Fruit fly (Drosophila melanogaster): ENCODE measurements around the gene CG18302.

The CG18302 gene

dm6 chr2L:10516470-10517048, 17.6 kb upstream of the CG18302 start (continued):
- no peak for TF ChIP-seq Jra (GFP tag; optimal IDR thresholded peaks at IDR 0.05)
- TF ChIP-seq foxo (GFP tag; optimal IDR thresholded peaks at IDR 0.05): peak in 1 of 2 experiments; percentile 59
- TF ChIP-seq GATAd (GFP tag; optimal IDR thresholded peaks at IDR 0.05): no peak
- no peak for TF ChIP-seq Rel (GFP tag; optimal IDR thresholded peaks at IDR 0.05)
- peak; percentile 82 for TF ChIP-seq Rel (tag; optimal IDR thresholded peaks at IDR 0.05)

- no peak for TF ChIP-seq brk (GFP tag; optimal IDR thresholded peaks at IDR 0.05)
- TF ChIP-seq CG9705 (GFP tag; optimal IDR thresholded peaks at IDR 0.05): no peak
- TF ChIP-seq fru (GFP tag; optimal IDR thresholded peaks at IDR 0.05): peak; percentile 20
- no peak for TF ChIP-seq Dfd (GFP tag; optimal IDR thresholded peaks at IDR 0.05)
- no peak for TF ChIP-seq N (GFP tag; optimal IDR thresholded peaks at IDR 0.05)
- TF ChIP-seq Mio (GFP tag; optimal IDR thresholded peaks at IDR 0.05): no peak
- no peak for TF ChIP-seq sage (GFP tag; optimal IDR thresholded peaks at IDR 0.05)
- TF ChIP-seq Hr83 (GFP tag; optimal IDR thresholded peaks at IDR 0.05; ENCODE audit: poor library complexity, severe bottlenecking): peak; percentile 46
- TF ChIP-seq woc (GFP tag; optimal IDR thresholded peaks at IDR 0.05): peak; percentile 25
Observed at dm6 chr2L:10517085-10517484, 17.0 kb upstream of the CG18302 start, which contains the start of the genes Fatp1 and Lrr47. Fatp1 (minus strand) TSS chr2L:10517218. Lrr47 (plus strand) TSS chr2L:10517335.

dm6 chr2L:10519225-10519624, 14.9 kb upstream of the CG18302 start:
- no peak for TF ChIP-seq Abd-B (GFP tag; optimal IDR thresholded peaks at IDR 0.05)
- peak; percentile 80 for TF ChIP-seq br (GFP tag; optimal IDR thresholded peaks at IDR 0.05)
- TF ChIP-seq Hr83 (GFP tag; optimal IDR thresholded peaks at IDR 0.05; ENCODE audit: poor library complexity, severe bottlenecking): no peak
- no peak for TF ChIP-seq Myc (optimal IDR thresholded peaks at IDR 0.05)
- TF ChIP-seq usp (GFP tag; optimal IDR thresholded peaks at IDR 0.05): no peak
- TF ChIP-seq ey (GFP tag; optimal IDR thresholded peaks at IDR 0.05): peak; percentile 84
- TF ChIP-seq Sp1 (GFP tag; optimal IDR thresholded peaks at IDR 0.05): peak; percentile 78
- TF ChIP-seq dmrt93B (GFP tag; optimal IDR thresholded peaks at IDR 0.05): peak; percentile 53
- TF ChIP-seq OdsH (GFP tag; optimal IDR thresholded peaks at IDR 0.05): peak; percentile 78
- peak; percentile 84 for TF ChIP-seq HLH106 (tag; optimal IDR thresholded peaks at IDR 0.05)
- no peak for TF ChIP-seq Vsx2 (GFP tag; optimal IDR thresholded peaks at IDR 0.05; ENCODE audit: partially characterized antibody)
- TF ChIP-seq Dif (GFP tag; optimal IDR thresholded peaks at IDR 0.05; ENCODE audit: partially characterized antibody): no peak
- peak; percentile 81 for TF ChIP-seq rgr (GFP tag; optimal IDR thresholded peaks at IDR 0.05)
- TF ChIP-seq dsf (GFP tag; optimal IDR thresholded peaks at IDR 0.05; ENCODE audit: borderline replicate concordance): peak; percentile 11
- TF ChIP-seq woc (GFP tag; optimal IDR thresholded peaks at IDR 0.05): peak; percentile 44
- TF ChIP-seq fru (GFP tag; optimal IDR thresholded peaks at IDR 0.05): peak; percentile 84
- TF ChIP-seq CrebA (GFP tag; optimal IDR thresholded peaks at IDR 0.05; ENCODE audit: borderline replicate concordance): no peak
- TF ChIP-seq brk (GFP tag; optimal IDR thresholded peaks at IDR 0.05): peak; percentile 50
- peak; percentile 53 for TF ChIP-seq CG32264 (GFP tag; optimal IDR thresholded peaks at IDR 0.05)
- TF ChIP-seq Rel (GFP tag; optimal IDR thresholded peaks at IDR 0.05): no peak
- peak; percentile 21 for TF ChIP-seq Rel (tag; optimal IDR thresholded peaks at IDR 0.05)
- TF ChIP-seq Hnf4 (GFP tag; optimal IDR thresholded peaks at IDR 0.05): peak; percentile 81
- TF ChIP-seq Dfd (GFP tag; optimal IDR thresholded peaks at IDR 0.05): no peak
- no peak for TF ChIP-seq sv (GFP tag; optimal IDR thresholded peaks at IDR 0.05)
- no peak for TF ChIP-seq lola (GFP tag; optimal IDR thresholded peaks at IDR 0.05)
- TF ChIP-seq Mio (GFP tag; optimal IDR thresholded peaks at IDR 0.05): no peak
- TF ChIP-seq N (GFP tag; optimal IDR thresholded peaks at IDR 0.05): no peak
- TF ChIP-seq GATAd (GFP tag; optimal IDR thresholded peaks at IDR 0.05): no peak
- TF ChIP-seq tai (GFP tag; optimal IDR thresholded peaks at IDR 0.05): peak; percentile 34
- no peak for TF ChIP-seq dl (GFP tag; optimal IDR thresholded peaks at IDR 0.05; ENCODE audit: insufficient read depth in 1 of 2, partially characterized antibody in 2 of 2)
- no peak for TF ChIP-seq Jra (GFP tag; optimal IDR thresholded peaks at IDR 0.05)
- TF ChIP-seq pan (optimal IDR thresholded peaks at IDR 0.05): no peak
- TF ChIP-seq sage (GFP tag; optimal IDR thresholded peaks at IDR 0.05): peak; percentile 73
- peak; percentile 90 for TF ChIP-seq h (GFP tag; optimal IDR thresholded peaks at IDR 0.05)
- peak; percentile 73 for TF ChIP-seq psq (GFP tag; optimal IDR thresholded peaks at IDR 0.05)
- peak; percentile 10 to 82 for TF ChIP-seq foxo (GFP tag; optimal IDR thresholded peaks at IDR 0.05)
- no peak for TF ChIP-seq jim (GFP tag; optimal IDR thresholded peaks at IDR 0.05)
- peak; percentile 10 for TF ChIP-seq CG9705 (GFP tag; optimal IDR thresholded peaks at IDR 0.05)
- no peak for TF ChIP-seq Hr78 (GFP tag; optimal IDR thresholded peaks at IDR 0.05)

Measured in whole organism, wandering third instar larva.